Worm (Caenorhabditis elegans) whole organism, L4 larva: Measurements from ENCODE around the gene pqn-96.

ENCODE experiments used
- D1046.2 ChIP-seq: fragments of 200-800 bp; sonication (Bioruptor generic); IDR thresholded peaks from 2 replicates; pipeline ENCODE4 v1.3.6; 2022; ENCODE audit warnings: missing genetic modification characterization, missing compliant biosample characterization
- F10B5.3 ChIP-seq: sonication (generic microtip); optimal IDR thresholded peaks from 2 replicates; lab custom pipeline; 2016; ENCODE audit warnings: mild to moderate bottlenecking, missing genetic modification characterization, missing compliant biosample characterization
- F37D6.2 ChIP-seq: sonication (generic microtip); optimal IDR thresholded peaks from 2 replicates; lab custom pipeline; 2016; ENCODE audit warnings: mild to moderate bottlenecking, missing genetic modification characterization, missing compliant biosample characterization
- F49E8.2 ChIP-seq: sonication (generic microtip); optimal IDR thresholded peaks from 2 replicates; lab custom pipeline; 2016; ENCODE audit warnings: missing compliant biosample characterization, mild to moderate bottlenecking, missing genetic modification characterization, borderline replicate concordance
- Y105C5A.15 ChIP-seq: fragments of 200-800 bp; sonication (Bioruptor generic); IDR thresholded peaks from 2 replicates; pipeline ENCODE4 v1.3.6; 2022; ENCODE audit warnings: missing genetic modification characterization, missing compliant biosample characterization
- Y48G9A.11 ChIP-seq: fragments of 200-800 bp; sonication (Bioruptor generic); IDR thresholded peaks from 2 replicates; pipeline ENCODE4 v1.3.6; 2022; ENCODE audit warnings: missing genetic modification reagents, missing genetic modification characterization, missing compliant biosample characterization
- Y75B8A.6 ChIP-seq: fragments of 200-800 bp; sonication (Bioruptor generic); IDR thresholded peaks from 2 replicates; pipeline ENCODE4 v1.3.6; 2022; ENCODE audit warnings: missing genetic modification reagents, missing genetic modification characterization, missing compliant biosample characterization
- ZK337.2 ChIP-seq: fragments of 200-800 bp; sonication (Bioruptor generic); IDR thresholded peaks from 2 replicates; pipeline ENCODE4 v1.3.6; 2022; ENCODE audit warnings: missing genetic modification reagents, missing genetic modification characterization, missing compliant biosample characterization
- ZK546.5 ChIP-seq, 2 experiments: sonication (generic microtip); optimal IDR thresholded peaks; 2 replicates each; lab custom pipeline; 2017; ENCODE audit warnings: missing biosample characterization in 2 of 2, missing genetic modification characterization in 2 of 2
- ceh-62 ChIP-seq: sonication (generic microtip); optimal IDR thresholded peaks from 2 replicates; lab custom pipeline; 2017; ENCODE audit warnings: missing biosample characterization, missing genetic modification characterization
- ceh-82 ChIP-seq: sonication (generic microtip); optimal IDR thresholded peaks from 2 replicates; lab custom pipeline; 2017; ENCODE audit warnings: missing biosample characterization, missing genetic modification characterization
- daf-12 ChIP-seq: fragments of 150-350 bp; optimal IDR thresholded peaks from 2 replicates; lab custom pipeline; 2014; ENCODE audit warnings: missing biosample characterization, missing genetic modification reagents, missing genetic modification characterization
- daf-16 ChIP-seq, 3 experiments: sonication (generic microtip); optimal IDR thresholded peaks; 2 replicates each; lab custom pipeline; 2016 to 2017; ENCODE audit warnings: missing genetic modification characterization in 3 of 3, missing genetic modification reagents in 3 of 3, mild to moderate bottlenecking in 2 of 3, missing compliant biosample characterization in 2 of 3, missing biosample characterization in 1 of 3, moderate library complexity in 1 of 3
- daf-19 ChIP-seq: fragments of 200-800 bp; sonication (Bioruptor generic); conservative IDR thresholded peaks from 2 replicates; pipeline ENCODE4 v1.3.6; 2022; ENCODE audit warnings: missing genetic modification characterization, missing compliant biosample characterization
- daf-8 ChIP-seq: fragments of 200-800 bp; sonication (Bioruptor generic); IDR thresholded peaks from 2 replicates; pipeline ENCODE4 v1.3.6; 2022; ENCODE audit warnings: missing genetic modification characterization, missing compliant biosample characterization
- dmd-6 ChIP-seq: fragments of 200-800 bp; sonication (Bioruptor generic); IDR thresholded peaks from 2 replicates; pipeline ENCODE4 v1.3.6; 2022; ENCODE audit warnings: missing genetic modification reagents, missing genetic modification characterization, missing compliant biosample characterization
- dmd-8 ChIP-seq: fragments of 200-800 bp; sonication (Bioruptor generic); IDR thresholded peaks from 2 replicates; pipeline ENCODE4 v1.3.6; 2022; ENCODE audit warnings: missing genetic modification characterization, missing compliant biosample characterization
- dpl-1 ChIP-seq: fragments of 150-350 bp; optimal IDR thresholded peaks from 2 replicates; lab custom pipeline; 2014; ENCODE audit warnings: missing biosample characterization, missing genetic modification reagents, missing genetic modification characterization
- duxl-1 ChIP-seq: sonication (generic microtip); optimal IDR thresholded peaks from 2 replicates; lab custom pipeline; 2016; ENCODE audit warnings: mild to moderate bottlenecking, missing genetic modification characterization, moderate library complexity, missing compliant biosample characterization; ENCODE audit not compliant: poor library complexity
- fkh-10 ChIP-seq: fragments of 150-350 bp; optimal IDR thresholded peaks from 2 replicates; lab custom pipeline; 2014; ENCODE audit warnings: missing biosample characterization, missing genetic modification reagents, missing genetic modification characterization
- gei-8 ChIP-seq: fragments of 200-800 bp; sonication (Bioruptor generic); optimal IDR thresholded peaks from 2 replicates; lab custom pipeline; 2018; ENCODE audit warnings: mild to moderate bottlenecking, missing genetic modification characterization, missing compliant biosample characterization
- lin-1 ChIP-seq: fragments of 200-800 bp; sonication (Bioruptor generic); IDR thresholded peaks from 2 replicates; pipeline ENCODE4 v1.3.6; 2022; ENCODE audit warnings: missing genetic modification reagents, missing genetic modification characterization, missing compliant biosample characterization
- lin-13 ChIP-seq: fragments of 150-350 bp; optimal IDR thresholded peaks from 2 replicates; lab custom pipeline; 2014; ENCODE audit warnings: missing biosample characterization, missing genetic modification reagents, missing genetic modification characterization
- lin-29 ChIP-seq: fragments of 200-800 bp; sonication (Bioruptor generic); IDR thresholded peaks from 2 replicates; pipeline ENCODE4 v1.3.6; 2022; ENCODE audit warnings: missing genetic modification reagents, missing genetic modification characterization, missing compliant biosample characterization
- lin-38 ChIP-seq: fragments of 200-800 bp; sonication (Bioruptor generic); IDR thresholded peaks from 2 replicates; pipeline ENCODE4 v1.3.6; 2022; ENCODE audit warnings: missing genetic modification reagents, missing genetic modification characterization, missing compliant biosample characterization
- lsy-2 ChIP-seq, 2 experiments: fragments of 150-350 bp in 1 of 2; sonication (generic microtip) in 1 of 2; optimal IDR thresholded peaks; 2 replicates each; lab custom pipeline; 2014 to 2017; ENCODE audit warnings: missing biosample characterization in 2 of 2, missing genetic modification characterization in 2 of 2
- mdt-29 ChIP-seq: fragments of 200-800 bp; sonication (Bioruptor generic); IDR thresholded peaks from 2 replicates; pipeline ENCODE4 v1.3.6; 2022; ENCODE audit warnings: missing genetic modification reagents, missing genetic modification characterization, missing compliant biosample characterization
- mep-1 ChIP-seq: fragments of 150-350 bp; sonication (generic microtip); optimal IDR thresholded peaks from 3 replicates; lab custom pipeline; 2014; ENCODE audit warnings: missing biosample characterization, missing genetic modification characterization
- mes-2 ChIP-seq: sonication (generic microtip); optimal IDR thresholded peaks from 2 replicates; lab custom pipeline; 2016; ENCODE audit warnings: missing genotype, mild to moderate bottlenecking, missing genetic modification characterization, missing compliant biosample characterization; ENCODE audit not compliant: poor library complexity, severe bottlenecking
- mxl-3 ChIP-seq: fragments of 200-800 bp; sonication (Bioruptor generic); optimal IDR thresholded peaks from 2 replicates; lab custom pipeline; 2018; ENCODE audit warnings: mild to moderate bottlenecking, missing genetic modification characterization, missing compliant biosample characterization
- nhr-25 ChIP-seq: sonication (generic microtip); optimal IDR thresholded peaks from 2 replicates; lab custom pipeline; 2017; ENCODE audit warnings: missing genetic modification characterization, mild to moderate bottlenecking, missing compliant biosample characterization, antibody characterized with exemption, moderate library complexity, borderline replicate concordance; ENCODE audit not compliant: insufficient read depth
- nhr-28 ChIP-seq: fragments of 150-350 bp; optimal IDR thresholded peaks from 2 replicates; lab custom pipeline; 2014; ENCODE audit warnings: missing biosample characterization, missing genetic modification characterization
- nhr-48 ChIP-seq: sonication (generic microtip); optimal IDR thresholded peaks from 2 replicates; lab custom pipeline; 2016; ENCODE audit warnings: mild to moderate bottlenecking, missing genetic modification characterization, missing compliant biosample characterization
- nhr-6 ChIP-seq: fragments of 150-350 bp; optimal IDR thresholded peaks from 2 replicates; lab custom pipeline; 2014; ENCODE audit warnings: missing biosample characterization, missing genetic modification characterization
- nhr-76 ChIP-seq: fragments of 150-350 bp; optimal IDR thresholded peaks from 2 replicates; lab custom pipeline; 2014; ENCODE audit warnings: missing biosample characterization, missing genetic modification characterization
- pha-4 ChIP-seq, 2 experiments: fragments of 150-350 bp in 1 of 2; fragments of 200-800 bp in 1 of 2; sonication (Bioruptor generic) in 1 of 2; IDR thresholded peaks in 1 of 2; optimal IDR thresholded peaks in 1 of 2; 2 replicates each; pipeline versions ENCODE4 v1.3.6 to Lab custom; 2014 to 2022; ENCODE audit warnings: missing genetic modification characterization in 2 of 2, missing genetic modification reagents in 2 of 2, missing biosample characterization in 1 of 2, missing compliant biosample characterization in 1 of 2
- php-3 ChIP-seq: fragments of 200-800 bp; sonication (Bioruptor generic); IDR thresholded peaks from 2 replicates; pipeline ENCODE4 v1.3.6; 2022; ENCODE audit warnings: missing genetic modification reagents, missing genetic modification characterization, missing compliant biosample characterization
- pqm-1 ChIP-seq: sonication (generic microtip); optimal IDR thresholded peaks from 2 replicates; lab custom pipeline; 2017; ENCODE audit warnings: missing biosample characterization, missing genetic modification characterization
- rbr-2 ChIP-seq: sonication (generic microtip); optimal IDR thresholded peaks from 2 replicates; lab custom pipeline; 2016; ENCODE audit warnings: missing genotype, missing genetic modification characterization, missing compliant biosample characterization
- saeg-2 ChIP-seq: fragments of 200-800 bp; sonication (Bioruptor generic); IDR thresholded peaks from 2 replicates; pipeline ENCODE4 v1.3.6; 2022; ENCODE audit warnings: missing genetic modification reagents, missing genetic modification characterization, missing compliant biosample characterization
- skn-1 ChIP-seq: fragments of 150-350 bp; optimal IDR thresholded peaks from 2 replicates; lab custom pipeline; 2014; ENCODE audit warnings: missing biosample characterization, missing genetic modification characterization
- snpc-1.2 ChIP-seq: fragments of 200-800 bp; sonication (Bioruptor generic); IDR thresholded peaks from 2 replicates; pipeline ENCODE4 v1.3.6; 2022; ENCODE audit warnings: missing genetic modification reagents, missing genetic modification characterization, missing compliant biosample characterization
- snpc-4 ChIP-seq: fragments of 150-350 bp; optimal IDR thresholded peaks from 2 replicates; lab custom pipeline; 2014; ENCODE audit warnings: missing biosample characterization, missing genetic modification characterization
- spr-3 ChIP-seq: fragments of 200-800 bp; sonication (Bioruptor generic); optimal IDR thresholded peaks from 2 replicates; lab custom pipeline; 2018; ENCODE audit warnings: mild to moderate bottlenecking, missing genetic modification characterization, missing compliant biosample characterization
- tag-97 ChIP-seq: fragments of 200-800 bp; sonication (Bioruptor generic); IDR thresholded peaks from 2 replicates; pipeline ENCODE4 v1.3.6; 2022; ENCODE audit warnings: missing genetic modification characterization, missing compliant biosample characterization
- tra-1 ChIP-seq: fragments of 200-800 bp; sonication (Bioruptor generic); IDR thresholded peaks from 2 replicates; pipeline ENCODE4 v1.3.6; 2022; ENCODE audit warnings: missing genetic modification reagents, missing genetic modification characterization, missing compliant biosample characterization
- vab-7 ChIP-seq: fragments of 200-800 bp; sonication (Bioruptor generic); IDR thresholded peaks from 2 replicates; pipeline ENCODE4 v1.3.6; 2022; ENCODE audit warnings: missing genetic modification reagents, missing genetic modification characterization, missing compliant biosample characterization
- zfp-2 ChIP-seq: sonication (generic microtip); optimal IDR thresholded peaks from 2 replicates; lab custom pipeline; 2016; ENCODE audit warnings: mild to moderate bottlenecking, missing genetic modification characterization, missing compliant biosample characterization
- zip-11 ChIP-seq: fragments of 200-800 bp; sonication (Bioruptor generic); IDR thresholded peaks from 2 replicates; pipeline ENCODE4 v1.3.6; 2022; ENCODE audit warnings: missing genetic modification characterization, missing compliant biosample characterization
- ztf-11 ChIP-seq: fragments of 150-350 bp; optimal IDR thresholded peaks from 2 replicates; lab custom pipeline; 2014; ENCODE audit warnings: missing biosample characterization, missing genetic modification characterization
- ztf-7 ChIP-seq: fragments of 150-350 bp; optimal IDR thresholded peaks from 2 replicates; lab custom pipeline; 2014; ENCODE audit warnings: missing biosample characterization, missing genetic modification characterization

The pqn-96 gene

DNA sequence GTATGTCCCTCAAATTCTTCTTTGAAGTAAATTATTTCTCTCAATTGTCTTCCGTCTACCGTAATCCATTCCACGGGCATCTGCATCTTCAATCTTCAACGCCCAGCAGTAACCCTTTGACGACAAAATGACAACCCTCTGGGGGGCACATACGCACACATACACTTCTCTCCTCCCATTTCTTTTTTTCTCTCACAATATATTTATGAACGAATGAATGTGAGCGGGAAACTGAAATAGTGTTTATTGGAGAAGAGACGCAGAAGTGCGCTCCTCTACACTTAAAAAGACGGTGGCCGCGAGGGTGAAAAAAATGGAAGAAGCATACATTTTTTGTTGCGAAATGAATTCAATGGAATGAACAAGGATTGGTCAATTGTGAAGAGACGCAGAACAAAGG is 27.2 kb downstream of the pqn-96 start (continued):
- TF ChIP-seq nhr-25 (peak; percentile 1), lin-38 (GFP tag; lab: Robert Waterston, UW) (peak; percentile 43), mes-2 (peak; percentile 74), spr-3 (no peak), snpc-1.2 (GFP tag; lab: Robert Waterston, UW) (no peak), nhr-6 (tag; lab: Kevin White, UChicago) (no peak), php-3 (GFP tag; lab: Robert Waterston, UW) (0 out of 2 replicates have a peak, but pooled peaks have one; percentile 22), snpc-4 (no peak), mdt-29 (GFP tag; lab: Robert Waterston, UW) (no peak), rbr-2 (peak; percentile 80), dmd-8 (GFP tag; lab: Robert Waterston, UW) (no peak), pha-4 (GFP tag; IDR thresholded peaks at IDR 0.05; lab: Robert Waterston, UW) (peak; percentile 65), pha-4 (tag; optimal IDR thresholded peaks at IDR 0.05; lab: Kevin White, UChicago) (peak; percentile 94), D1046.2 (GFP tag; lab: Robert Waterston, UW) (peak; percentile 26; the same call in 1 of the 2 replicates), ztf-11 (no peak), lin-13 (GFP tag; lab: Kevin White, UChicago) (peak; percentile 35), daf-19 (GFP tag; lab: Robert Waterston, UW) (no peak), skn-1 (tag; lab: Kevin White, UChicago) (no peak), tag-97 (no peak), F49E8.2 (tag; lab: Kevin White, UChicago) (no peak), dmd-6 (GFP tag; lab: Robert Waterston, UW) (peak; percentile 52; the same call in 1 of the 2 replicates), nhr-48 (no peak), pqm-1 (tag; lab: Kevin White, UChicago) (peak; percentile 61), ceh-82 (tag; lab: Kevin White, UChicago) (no peak), daf-8 (GFP tag; lab: Robert Waterston, UW) (no peak), ZK337.2 (GFP tag; lab: Robert Waterston, UW) (no peak), lin-1 (GFP tag; lab: Robert Waterston, UW) (0 out of 2 replicates have a peak, but pooled peaks have one; percentile 35), fkh-10 (GFP tag; lab: Kevin White, UChicago) (peak; percentile 2), lsy-2 (tag; optimal IDR thresholded peaks at IDR 0.05; lab: Kevin White, UChicago) (peak; percentile 66 to 95), F10B5.3 (tag; lab: Kevin White, UChicago) (no peak), zfp-2 (tag; lab: Kevin White, UChicago) (no peak), nhr-28 (peak; percentile 80), vab-7 (GFP tag; lab: Robert Waterston, UW) (no peak), dpl-1 (GFP tag; lab: Kevin White, UChicago) (peak; percentile 62), Y75B8A.6 (GFP tag; lab: Robert Waterston, UW) (no peak), duxl-1 (tag; lab: Kevin White, UChicago) (no peak), ZK546.5 (tag; optimal IDR thresholded peaks at IDR 0.05; lab: Kevin White, UChicago) (no peak), ceh-62 (tag; lab: Kevin White, UChicago) (no peak), lin-29 (no peak), F37D6.2 (tag; lab: Kevin White, UChicago) (no peak), daf-12 (tag; lab: Kevin White, UChicago) (no peak), gei-8 (GFP tag; lab: Kevin White, UChicago) (no peak), saeg-2 (no peak), ztf-7 (tag; lab: Kevin White, UChicago) (peak; percentile 42), daf-16 (GFP tag; optimal IDR thresholded peaks at IDR 0.05; lab: Kevin White, UChicago) (no peak), daf-16 (tag; optimal IDR thresholded peaks at IDR 0.05; lab: Kevin White, UChicago) (peak; percentile 84), zip-11 (GFP tag; lab: Robert Waterston, UW) (no peak), Y48G9A.11 (no peak), Y105C5A.15 (GFP tag; lab: Robert Waterston, UW) (no peak), mep-1 (tag; lab: Kevin White, UChicago) (peak; percentile 93), nhr-76 (tag; lab: Kevin White, UChicago) (no peak), mxl-3 (peak; percentile 85), tra-1 (GFP tag; lab: Robert Waterston, UW) (no peak)
